Worm (Caenorhabditis elegans) whole organism, late embryonic: Measurements from ENCODE around the gene fbxc-29.
"Not testable (repeated sequence)": the region's sequence is repeated elsewhere in the genome, so short reads cannot be mapped to it uniquely, and the experiment has no call there.

ENCODE experiments used
- C38D4.7 ChIP-seq: fragments of 200-800 bp; sonication (Bioruptor generic); optimal IDR thresholded peaks from 2 replicates; lab custom pipeline; 2018; ENCODE audit warnings: mild to moderate bottlenecking, missing genetic modification characterization, moderate library complexity, missing compliant biosample characterization
- ama-1 ChIP-seq: fragments of 150-350 bp; optimal IDR thresholded peaks from 2 replicates; lab custom pipeline; 2014
- ceh-19 ChIP-seq: fragments of 200-800 bp; sonication (Bioruptor generic); optimal IDR thresholded peaks from 2 replicates; lab custom pipeline; 2018; ENCODE audit warnings: mild to moderate bottlenecking, missing genetic modification characterization, missing compliant biosample characterization
- che-1 ChIP-seq: sonication (generic microtip); optimal IDR thresholded peaks from 2 replicates; lab custom pipeline; 2016; ENCODE audit warnings: mild to moderate bottlenecking, missing genetic modification characterization, missing compliant biosample characterization
- elt-2 ChIP-seq: sonication (generic microtip); optimal IDR thresholded peaks from 2 replicates; lab custom pipeline; 2016; ENCODE audit warnings: missing genetic modification reagents, missing genetic modification characterization, missing compliant biosample characterization
- nfya-1 ChIP-seq: sonication (generic microtip); optimal IDR thresholded peaks from 2 replicates; lab custom pipeline; 2017; ENCODE audit warnings: missing genetic modification characterization, mild to moderate bottlenecking, missing compliant biosample characterization, antibody characterized with exemption, moderate library complexity
- pat-9 ChIP-seq: fragments of 200-800 bp; sonication (Bioruptor generic); optimal IDR thresholded peaks from 2 replicates; lab custom pipeline; 2018; ENCODE audit warnings: mild to moderate bottlenecking, missing genetic modification characterization, moderate library complexity, missing compliant biosample characterization
- sox-4 ChIP-seq: sonication (generic microtip); optimal IDR thresholded peaks from 2 replicates; lab custom pipeline; 2017; ENCODE audit warnings: mild to moderate bottlenecking, missing genetic modification characterization, inconsistent platforms, missing compliant biosample characterization
- ttx-3 ChIP-seq: sonication (generic microtip); optimal IDR thresholded peaks from 2 replicates; lab custom pipeline; 2016; ENCODE audit warnings: missing genetic modification reagents, missing genetic modification characterization, missing compliant biosample characterization

- not testable (repeated sequence) for TF ChIP-seq C38D4.7 (GFP tag; lab: Kevin White, UChicago); sox-4 (tag; lab: Kevin White, UChicago); ceh-19; che-1; pat-9; ttx-3 (tag; lab: Kevin White, UChicago); nfya-1; elt-2; ama-1
Observed at ce11 chrII:954626-955025, 38.7 kb downstream of the fbxc-29 start, which contains the start of gene fbxc-7.
